Worm (Caenorhabditis elegans) whole organism, mixed stage, embryonic: ENCODE measurements around the gene T20F7.1.

Source experiments
- ceh-43 ChIP-seq: fragments of 200-800 bp; sonication (Bioruptor generic); optimal IDR thresholded peaks from 2 replicates; lab custom pipeline; 2018; ENCODE audit warnings: mild to moderate bottlenecking, missing genetic modification characterization, moderate library complexity, missing compliant biosample characterization
- elt-1 ChIP-seq: sonication (generic microtip); optimal IDR thresholded peaks from 2 replicates; lab custom pipeline; 2017; ENCODE audit warnings: missing genetic modification characterization, mild to moderate bottlenecking, missing compliant biosample characterization, antibody characterized with exemption, moderate library complexity, borderline replicate concordance; ENCODE audit not compliant: insufficient read depth
- lin-13 ChIP-seq: fragments of 150-350 bp; optimal IDR thresholded peaks from 2 replicates; lab custom pipeline; 2014; ENCODE audit warnings: missing biosample characterization, missing genetic modification characterization
- lsy-2 ChIP-seq: fragments of 150-350 bp; optimal IDR thresholded peaks from 2 replicates; lab custom pipeline; 2014; ENCODE audit warnings: missing biosample characterization, missing genetic modification characterization
- mep-1 ChIP-seq: fragments of 150-350 bp; optimal IDR thresholded peaks from 2 replicates; lab custom pipeline; 2017; ENCODE audit warnings: missing biosample characterization, missing genetic modification reagents, missing genetic modification characterization, inconsistent platforms
- nhr-12 ChIP-seq: fragments of 150-350 bp; optimal IDR thresholded peaks from 2 replicates; lab custom pipeline; 2014; ENCODE audit warnings: missing biosample characterization, missing genetic modification characterization
- nhr-28 ChIP-seq: fragments of 150-350 bp; optimal IDR thresholded peaks from 2 replicates; lab custom pipeline; 2014; ENCODE audit warnings: missing biosample characterization, missing genetic modification characterization
- pha-4 ChIP-seq: fragments of 150-350 bp; optimal IDR thresholded peaks from 2 replicates; lab custom pipeline; 2018; ENCODE audit warnings: missing biosample characterization, missing genetic modification reagents, missing genetic modification characterization
- snpc-4 ChIP-seq: fragments of 150-350 bp; optimal IDR thresholded peaks from 2 replicates; lab custom pipeline; 2014; ENCODE audit warnings: missing biosample characterization, missing genetic modification characterization
- unc-39 ChIP-seq: fragments of 150-350 bp; optimal IDR thresholded peaks from 2 replicates; lab custom pipeline; 2014; ENCODE audit warnings: missing biosample characterization, missing genetic modification characterization
- unc-62 ChIP-seq: fragments of 150-350 bp; optimal IDR thresholded peaks from 2 replicates; lab custom pipeline; 2014; ENCODE audit warnings: missing biosample characterization, missing genetic modification reagents, missing genetic modification characterization
- zip-8 ChIP-seq: fragments of 150-350 bp; optimal IDR thresholded peaks from 2 replicates; lab custom pipeline; 2014; ENCODE audit warnings: missing biosample characterization, missing genetic modification characterization

DNA sequence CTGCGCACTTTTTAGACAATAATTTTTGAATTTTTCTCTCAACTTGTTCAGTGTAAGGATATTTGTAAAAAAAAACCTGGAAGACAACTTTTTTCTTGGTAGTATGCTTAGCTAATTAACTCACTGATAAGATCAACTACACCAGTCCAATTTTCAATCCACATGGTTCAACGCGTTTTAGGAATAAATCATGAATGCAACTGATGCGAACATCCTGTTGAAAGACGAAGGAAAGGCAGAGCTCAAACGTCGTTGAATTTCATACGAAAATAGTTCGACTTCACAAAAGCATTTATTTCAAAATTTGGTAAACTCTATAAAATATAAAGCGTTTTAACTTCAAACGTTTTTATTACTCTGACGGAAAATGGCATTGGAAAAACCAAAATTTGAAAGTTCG lies 32.0 kb upstream of the T20F7.1 start, which contains the start of gene dyla-1:
- TF ChIP-seq elt-1 = no peak
- TF ChIP-seq unc-62 (GFP tag; lab: Kevin White, UChicago) = no peak
- no peak for TF ChIP-seq snpc-4 (tag; lab: Kevin White, UChicago)
- no peak for TF ChIP-seq lin-13 (tag; lab: Kevin White, UChicago)
- TF ChIP-seq nhr-28 (tag; lab: Kevin White, UChicago) = no peak
- no peak for TF ChIP-seq pha-4 (tag; lab: Kevin White, UChicago)
- no peak for TF ChIP-seq unc-39 (tag; lab: Kevin White, UChicago)
- TF ChIP-seq lsy-2 (tag; lab: Kevin White, UChicago) = no peak
- TF ChIP-seq nhr-12 = no peak
- no peak for TF ChIP-seq zip-8 (tag; lab: Kevin White, UChicago)
- no peak for TF ChIP-seq ceh-43 (GFP tag; lab: Kevin White, UChicago)
- TF ChIP-seq mep-1 (tag; lab: Kevin White, UChicago) = no peak
